Worm (Caenorhabditis elegans): Measurements from ENCODE around the gene lep-2.
A peak's percentile ranks its signal among the peaks of the same experiment; 100 is the strongest.

Gene lep-2

DNA sequence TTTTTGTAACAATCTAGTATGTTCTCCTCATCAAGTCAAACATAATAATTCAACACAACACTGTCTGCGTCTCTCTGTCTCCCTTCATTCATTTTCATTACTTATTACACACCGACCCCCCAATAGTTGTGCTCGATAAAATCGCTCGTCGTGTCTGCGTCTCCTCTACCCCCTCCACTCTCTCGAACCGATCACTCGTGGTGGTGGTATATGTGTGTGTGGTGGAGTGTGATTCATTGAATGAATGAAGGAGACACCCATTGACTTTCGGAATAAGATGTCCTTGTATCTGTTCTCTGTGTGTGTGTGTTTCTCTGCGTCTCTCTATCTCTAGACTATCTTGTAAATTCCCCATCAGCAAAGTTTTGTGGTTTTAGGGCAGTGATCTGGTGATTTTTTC is 34.3 kb upstream of the lep-2 start (continued):
- TF ChIP-seq hmg-1.1 (GFP tag; IDR thresholded peaks at IDR 0.05) = peak; percentile 62; the same call in 1 of the 2 replicates
- no peak for TF ChIP-seq daf-12 (tag; optimal IDR thresholded peaks at IDR 0.05)
- TF ChIP-seq pha-4 (GFP tag; IDR thresholded peaks at IDR 0.05) = no peak
- peak; percentile 43 for TF ChIP-seq pha-4 (tag; optimal IDR thresholded peaks at IDR 0.05)
- no peak for TF ChIP-seq skn-1 (tag; optimal IDR thresholded peaks at IDR 0.05)
- no peak for TF ChIP-seq ama-1 (optimal IDR thresholded peaks at IDR 0.05)
- peak; percentile 44 for TF ChIP-seq rbr-2 (tag; optimal IDR thresholded peaks at IDR 0.05)
- TF ChIP-seq daf-8 (GFP tag; IDR thresholded peaks at IDR 0.05) = no peak
- no peak for TF ChIP-seq nhr-77 (tag; optimal IDR thresholded peaks at IDR 0.05)
- TF ChIP-seq fos-1 (tag; optimal IDR thresholded peaks at IDR 0.05) = no peak
- TF ChIP-seq mep-1 (tag; optimal IDR thresholded peaks at IDR 0.05) = peak; percentile 79
- peak; percentile 72 for TF ChIP-seq nhr-11 (tag; optimal IDR thresholded peaks at IDR 0.05)
- TF ChIP-seq snpc-1.2 (GFP tag; IDR thresholded peaks at IDR 0.05) = no peak
- TF ChIP-seq mxl-3 (GFP tag; optimal IDR thresholded peaks at IDR 0.05) = peak; percentile 80
- TF ChIP-seq dpl-1 (GFP tag; optimal IDR thresholded peaks at IDR 0.05) = peak; percentile 45
- TF ChIP-seq dve-1 (tag; optimal IDR thresholded peaks at IDR 0.05; ENCODE audit: insufficient read depth) = peak; percentile 85
- TF ChIP-seq mes-2 (tag; optimal IDR thresholded peaks at IDR 0.05; ENCODE audit: poor library complexity, severe bottlenecking) = peak; percentile 71
- TF ChIP-seq ztf-11 (tag; optimal IDR thresholded peaks at IDR 0.05) = no peak
- TF ChIP-seq ceh-62 (tag; optimal IDR thresholded peaks at IDR 0.05) = no peak
- no peak for TF ChIP-seq ctbp-1 (GFP tag; IDR thresholded peaks at IDR 0.05)
- no peak for TF ChIP-seq nhr-76 (tag; optimal IDR thresholded peaks at IDR 0.05)
- TF ChIP-seq nhr-237 (tag; optimal IDR thresholded peaks at IDR 0.05) = no peak
- TF ChIP-seq aly-2 (tag; optimal IDR thresholded peaks at IDR 0.05) = no peak
- no peak for TF ChIP-seq arid-1 (GFP tag; conservative IDR thresholded peaks at IDR 0.05)
- no peak for TF ChIP-seq F49E8.2 (tag; optimal IDR thresholded peaks at IDR 0.05; ENCODE audit: borderline replicate concordance)
- TF ChIP-seq cey-2 (tag; optimal IDR thresholded peaks at IDR 0.05; ENCODE audit: borderline replicate concordance, insufficient read depth) = no peak
- no peak for TF ChIP-seq fkh-10 (GFP tag; optimal IDR thresholded peaks at IDR 0.05)
- TF ChIP-seq egl-27 (tag; optimal IDR thresholded peaks at IDR 0.05) = no peak
- TF ChIP-seq ceh-82 (tag; optimal IDR thresholded peaks at IDR 0.05) = no peak
- no peak for TF ChIP-seq mdt-29 (GFP tag; IDR thresholded peaks at IDR 0.05)
- TF ChIP-seq lim-7 (GFP tag; IDR thresholded peaks at IDR 0.05) = no peak
- no peak for TF ChIP-seq spr-3 (GFP tag; optimal IDR thresholded peaks at IDR 0.05)
- no peak for TF ChIP-seq lin-39 (tag; optimal IDR thresholded peaks at IDR 0.05)
- no peak for TF ChIP-seq attf-4 (tag; optimal IDR thresholded peaks at IDR 0.05)
- TF ChIP-seq unc-130 (GFP tag; optimal IDR thresholded peaks at IDR 0.05) = no peak
- TF ChIP-seq ceh-20 (GFP tag; IDR thresholded peaks at IDR 0.05) = no peak
- no peak for TF ChIP-seq ces-1 (GFP tag; optimal IDR thresholded peaks at IDR 0.05)
- no peak for TF ChIP-seq spr-1 (tag; optimal IDR thresholded peaks at IDR 0.05)
- TF ChIP-seq zfp-3 (GFP tag; conservative IDR thresholded peaks at IDR 0.05) = no peak
- no peak for TF ChIP-seq dmd-9 (GFP tag; IDR thresholded peaks at IDR 0.05)
- TF ChIP-seq egl-43 (GFP tag; IDR thresholded peaks at IDR 0.05) = no peak
- no peak for TF ChIP-seq ZK337.2 (GFP tag; IDR thresholded peaks at IDR 0.05)
- no peak for TF ChIP-seq F10B5.3 (tag; optimal IDR thresholded peaks at IDR 0.05)
- TF ChIP-seq mxl-2 (GFP tag; conservative IDR thresholded peaks at IDR 0.05) = no peak
- no peak; the same call in 1 of the 2 replicates for TF ChIP-seq lin-38 (GFP tag; IDR thresholded peaks at IDR 0.05)
- peak; percentile 80 for TF ChIP-seq hlh-11 (tag; optimal IDR thresholded peaks at IDR 0.05)
- TF ChIP-seq unc-62 (GFP tag; optimal IDR thresholded peaks at IDR 0.05 in 1 of 2) = peak in 1 of 2 experiments; percentile 71
- TF ChIP-seq unc-62 (tag; optimal IDR thresholded peaks at IDR 0.05) = no peak
- peak; percentile 4 for TF ChIP-seq nhr-48 (tag; optimal IDR thresholded peaks at IDR 0.05)
- TF ChIP-seq snpc-4 (tag; optimal IDR thresholded peaks at IDR 0.05) = no peak
- no peak for TF ChIP-seq T26A8.4 (GFP tag; IDR thresholded peaks at IDR 0.05)
- TF ChIP-seq php-3 (GFP tag; IDR thresholded peaks at IDR 0.05) = no peak; the same call in 1 of the 2 replicates
- TF ChIP-seq gei-8 (GFP tag; optimal IDR thresholded peaks at IDR 0.05) = no peak

Data from whole organism, L4 larva.